Worm (Caenorhabditis elegans) whole organism, L2 larva: ENCODE results near the gene C39E6.2.

Source experiments
- alr-1 ChIP-seq: fragments of 150-350 bp; optimal IDR thresholded peaks from 2 replicates; lab custom pipeline; 2014; ENCODE audit warnings: missing biosample characterization, missing genetic modification characterization
- ceh-82 ChIP-seq: fragments of 150-350 bp; optimal IDR thresholded peaks from 2 replicates; lab custom pipeline; 2014; ENCODE audit warnings: missing biosample characterization, missing genetic modification characterization

- TF ChIP-seq alr-1 (tag; lab: Kevin White, UChicago) (no peak), ceh-82 (no peak)
Measured at ce11 chrX:4740630-4741029, 14.3 kb downstream of the C39E6.2 start.
